Fruit fly (Drosophila melanogaster) whole organism, embryonic: ENCODE measurements around the gene CG42268.
A peak's percentile ranks its signal among the peaks of the same experiment; 100 is the strongest.

ENCODE experiments used
- Atf3 ChIP-seq: fragments of 200-800 bp; sonication (Bioruptor generic); optimal IDR thresholded peaks from 3 replicates; lab custom pipeline; 2016; ENCODE audit warnings: missing biosample characterization, missing genetic modification characterization
- Bgb ChIP-seq: fragments of 200-800 bp; sonication (Bioruptor generic); IDR thresholded peaks from 2 replicates; pipeline ENCODE4 v1.3.6; 2022; ENCODE audit warnings: missing biosample characterization, missing genetic modification characterization; ENCODE audit not compliant: partially characterized antibody
- CG10267 ChIP-seq: fragments of 200-800 bp; sonication (Bioruptor generic); optimal IDR thresholded peaks from 2 replicates; lab custom pipeline; 2018; ENCODE audit warnings: missing biosample characterization, mild to moderate bottlenecking, missing genetic modification characterization, moderate library complexity
- CG10543 ChIP-seq: fragments of 200-800 bp; sonication (Bioruptor generic); optimal IDR thresholded peaks from 3 replicates; lab custom pipeline; 2017; ENCODE audit warnings: missing biosample characterization, mild to moderate bottlenecking, missing genetic modification characterization, moderate library complexity
- CG11695 ChIP-seq: fragments of 200-800 bp; sonication (Bioruptor generic); IDR thresholded peaks from 3 replicates; pipeline ENCODE4 v1.3.6; 2022; ENCODE audit warnings: missing biosample characterization, missing genetic modification characterization
- CG12155 ChIP-seq: fragments of 200-800 bp; sonication (Bioruptor generic); optimal IDR thresholded peaks from 3 replicates; lab custom pipeline; 2016; ENCODE audit warnings: missing biosample characterization, missing genetic modification characterization
- CG13894 ChIP-seq: fragments of 200-800 bp; sonication (Bioruptor generic); optimal IDR thresholded peaks from 3 replicates; lab custom pipeline; 2018; ENCODE audit warnings: missing biosample characterization, mild to moderate bottlenecking, missing genetic modification characterization, moderate library complexity
- CG14965 ChIP-seq: fragments of 200-800 bp; sonication (Bioruptor generic); optimal IDR thresholded peaks from 2 replicates; lab custom pipeline; 2016; ENCODE audit warnings: missing biosample characterization, missing genetic modification characterization, borderline replicate concordance
- CG15601 ChIP-seq: fragments of 200-800 bp; sonication (Bioruptor generic); optimal IDR thresholded peaks from 3 replicates; lab custom pipeline; 2019; ENCODE audit warnings: missing biosample characterization, mild to moderate bottlenecking, missing genetic modification characterization, moderate library complexity
- CG16863 ChIP-seq: fragments of 200-800 bp; sonication (Bioruptor generic); optimal IDR thresholded peaks from 3 replicates; lab custom pipeline; 2016; ENCODE audit warnings: missing biosample characterization, missing genetic modification characterization
- CG17361 ChIP-seq: fragments of 200-800 bp; sonication (Bioruptor generic); IDR thresholded peaks from 3 replicates; pipeline ENCODE4 v1.3.6; 2022; ENCODE audit warnings: missing biosample characterization, missing genetic modification characterization
- CG17912 ChIP-seq: fragments of 200-800 bp; sonication (Bioruptor generic); optimal IDR thresholded peaks from 2 replicates; lab custom pipeline; 2018; ENCODE audit warnings: missing biosample characterization, mild to moderate bottlenecking, missing genetic modification characterization
- CG2120 ChIP-seq: fragments of 200-800 bp; sonication (Bioruptor generic); optimal IDR thresholded peaks from 3 replicates; lab custom pipeline; 2016; ENCODE audit warnings: missing biosample characterization, missing genetic modification characterization
- CG30403 ChIP-seq: fragments of 200-800 bp; sonication (Bioruptor generic); optimal IDR thresholded peaks from 3 replicates; lab custom pipeline; 2016; ENCODE audit warnings: missing biosample characterization, missing genetic modification characterization
- CG34422 ChIP-seq: fragments of 200-800 bp; sonication (Bioruptor generic); IDR thresholded peaks from 3 replicates; pipeline ENCODE4 v1.3.6; 2022; ENCODE audit warnings: missing biosample characterization, missing genetic modification characterization
- CG6683 ChIP-seq: fragments of 200-800 bp; sonication (Bioruptor generic); optimal IDR thresholded peaks from 2 replicates; lab custom pipeline; 2017; ENCODE audit warnings: missing biosample characterization, mild to moderate bottlenecking, missing genetic modification characterization, missing genetic modification reagents
- CG7357 ChIP-seq: fragments of 200-800 bp; sonication (Bioruptor generic); IDR thresholded peaks from 3 replicates; pipeline ENCODE4 v1.3.6; 2022; ENCODE audit warnings: missing biosample characterization, missing genetic modification characterization
- CG7745 ChIP-seq: fragments of 200-800 bp; sonication (Bioruptor generic); optimal IDR thresholded peaks from 2 replicates; lab custom pipeline; 2018; ENCODE audit warnings: missing biosample characterization, mild to moderate bottlenecking, missing genetic modification characterization, moderate library complexity
- CG7987 ChIP-seq: fragments of 200-800 bp; sonication (Bioruptor generic); optimal IDR thresholded peaks from 2 replicates; lab custom pipeline; 2018; ENCODE audit warnings: missing biosample characterization, mild to moderate bottlenecking, missing genetic modification characterization, moderate library complexity
- CG8290 ChIP-seq, 3 experiments: fragments of 200-800 bp; sonication (Bioruptor generic); optimal IDR thresholded peaks; 2 replicates each; lab custom pipeline; 2016 to 2019; ENCODE audit warnings: missing biosample characterization in 3 of 3, missing genetic modification characterization in 3 of 3, mild to moderate bottlenecking in 2 of 3, moderate library complexity in 1 of 3
- CG8359 ChIP-seq: fragments of 200-800 bp; sonication (Bioruptor generic); optimal IDR thresholded peaks from 2 replicates; lab custom pipeline; 2017; ENCODE audit warnings: missing biosample characterization, mild to moderate bottlenecking, missing genetic modification characterization, borderline replicate concordance
- CG8924 ChIP-seq: fragments of 200-800 bp; optimal IDR thresholded peaks from 3 replicates; lab custom pipeline; 2019; ENCODE audit warnings: missing biosample characterization, mild to moderate bottlenecking, missing genetic modification characterization, moderate library complexity
- Dfd ChIP-seq, 2 experiments: fragments of >200 bp; optimal IDR thresholded peaks; 2 replicates each; lab custom pipeline; 2017; ENCODE audit warnings: missing biosample characterization in 2 of 2, missing genetic modification characterization in 2 of 2
- Dip3 ChIP-seq: fragments of 200-800 bp; sonication (Bioruptor generic); optimal IDR thresholded peaks from 3 replicates; lab custom pipeline; 2016; ENCODE audit warnings: missing biosample characterization, missing genetic modification characterization
- Dll ChIP-seq: fragments of 200-800 bp; sonication (Bioruptor generic); IDR thresholded peaks from 4 replicates; pipeline ENCODE4 v1.3.6; 2022; ENCODE audit warnings: missing biosample characterization, missing genetic modification characterization; ENCODE audit not compliant: partially characterized antibody
- Ets97D ChIP-seq: fragments of 200-800 bp; sonication (Bioruptor generic); optimal IDR thresholded peaks from 3 replicates; lab custom pipeline; 2016; ENCODE audit warnings: missing biosample characterization, missing genetic modification characterization
- Gug ChIP-seq: fragments of 200-800 bp; sonication (Bioruptor generic); IDR thresholded peaks from 4 replicates; pipeline ENCODE4 v1.3.6; 2022; ENCODE audit warnings: missing biosample characterization, missing genetic modification characterization
- MBD-R2 ChIP-seq: fragments of 200-800 bp; sonication (Bioruptor generic); IDR thresholded peaks from 2 replicates; pipeline ENCODE4 v1.3.6; 2022; ENCODE audit warnings: missing biosample characterization, missing genetic modification characterization
- Mrtf ChIP-seq: fragments of 200-800 bp; sonication (Bioruptor generic); IDR thresholded peaks from 3 replicates; pipeline ENCODE4 v1.3.6; 2022; ENCODE audit warnings: missing biosample characterization, missing genetic modification characterization
- NC2β ChIP-seq: fragments of 200-800 bp; sonication (Bioruptor generic); optimal IDR thresholded peaks from 2 replicates; lab custom pipeline; 2016; ENCODE audit warnings: missing biosample characterization, missing genetic modification characterization
- Oli ChIP-seq: fragments of 200-800 bp; sonication (Bioruptor generic); optimal IDR thresholded peaks from 2 replicates; lab custom pipeline; 2018; ENCODE audit warnings: missing biosample characterization, mild to moderate bottlenecking, missing genetic modification characterization, moderate library complexity
- ara ChIP-seq: fragments of 200-800 bp; sonication (Bioruptor generic); IDR thresholded peaks from 2 replicates; pipeline ENCODE4 v1.3.6; 2022; ENCODE audit warnings: missing biosample characterization, missing genetic modification characterization
- bcd ChIP-seq: fragments of 200-800 bp; sonication (Bioruptor generic); optimal IDR thresholded peaks from 2 replicates; lab custom pipeline; 2017; ENCODE audit warnings: missing biosample characterization, mild to moderate bottlenecking, missing genetic modification characterization
- bsh ChIP-seq, 2 experiments: fragments of 200-800 bp; sonication (Bioruptor generic); optimal IDR thresholded peaks; 2 replicates each; lab custom pipeline; 2017 to 2018; ENCODE audit warnings: mild to moderate bottlenecking in 2 of 2, missing biosample characterization in 2 of 2, missing genetic modification characterization in 2 of 2, moderate library complexity in 1 of 2
- cato ChIP-seq: fragments of 200-800 bp; sonication (Bioruptor generic); optimal IDR thresholded peaks from 2 replicates; lab custom pipeline; 2016; ENCODE audit warnings: missing biosample characterization, missing genetic modification characterization, borderline replicate concordance
- da ChIP-seq: fragments of 200-800 bp; sonication (Bioruptor generic); optimal IDR thresholded peaks from 2 replicates; lab custom pipeline; 2016; ENCODE audit warnings: missing biosample characterization, missing genetic modification characterization
- dan ChIP-seq: fragments of 200-800 bp; sonication (Bioruptor generic); IDR thresholded peaks from 2 replicates; pipeline ENCODE4 v1.3.6; 2022; ENCODE audit warnings: missing biosample characterization, missing genetic modification characterization
- ewg ChIP-seq: fragments of 200-800 bp; sonication (Bioruptor generic); optimal IDR thresholded peaks from 3 replicates; lab custom pipeline; 2017; ENCODE audit warnings: mild to moderate bottlenecking, missing biosample characterization, missing genetic modification reagents, missing genetic modification characterization
- eyg ChIP-seq: fragments of 200-800 bp; sonication (Bioruptor generic); optimal IDR thresholded peaks from 3 replicates; lab custom pipeline; 2016; ENCODE audit warnings: missing biosample characterization, missing genetic modification characterization
- gfzf ChIP-seq: fragments of 200-800 bp; sonication (Bioruptor generic); optimal IDR thresholded peaks from 2 replicates; lab custom pipeline; 2016; ENCODE audit warnings: missing biosample characterization, mild to moderate bottlenecking, missing genetic modification characterization, moderate library complexity
- jing ChIP-seq: fragments of 200-800 bp; sonication (Bioruptor generic); optimal IDR thresholded peaks from 2 replicates; lab custom pipeline; 2018; ENCODE audit warnings: missing biosample characterization, mild to moderate bottlenecking, missing genetic modification characterization
- knrl ChIP-seq: fragments of 200-800 bp; sonication (Bioruptor generic); IDR thresholded peaks from 3 replicates; pipeline ENCODE4 v1.3.6; 2022; ENCODE audit warnings: missing biosample characterization, missing genetic modification characterization; ENCODE audit not compliant: partially characterized antibody
- lilli ChIP-seq: fragments of 200-800 bp; sonication (Bioruptor generic); optimal IDR thresholded peaks from 3 replicates; lab custom pipeline; 2016; ENCODE audit warnings: missing biosample characterization, missing genetic modification characterization
- nerfin-2 ChIP-seq: fragments of 200-800 bp; sonication (Bioruptor generic); IDR thresholded peaks from 2 replicates; pipeline ENCODE4 v1.3.6; 2022; ENCODE audit warnings: missing biosample characterization, missing genetic modification characterization; ENCODE audit not compliant: partially characterized antibody
- nmo ChIP-seq: fragments of 200-800 bp; sonication (Bioruptor generic); optimal IDR thresholded peaks from 2 replicates; lab custom pipeline; 2018; ENCODE audit warnings: missing biosample characterization, mild to moderate bottlenecking, missing genetic modification characterization, moderate library complexity
- pfk ChIP-seq: fragments of 200-800 bp; sonication (Bioruptor generic); optimal IDR thresholded peaks from 2 replicates; lab custom pipeline; 2018; ENCODE audit warnings: missing biosample characterization, mild to moderate bottlenecking, missing genetic modification characterization, moderate library complexity
- phol ChIP-seq: fragments of 200-800 bp; sonication (Bioruptor generic); optimal IDR thresholded peaks from 3 replicates; lab custom pipeline; 2018; ENCODE audit warnings: missing biosample characterization, mild to moderate bottlenecking, missing genetic modification characterization, moderate library complexity
- stwl ChIP-seq: fragments of 200-800 bp; sonication (Bioruptor generic); optimal IDR thresholded peaks from 3 replicates; lab custom pipeline; 2018; ENCODE audit warnings: missing biosample characterization, mild to moderate bottlenecking, missing genetic modification characterization, moderate library complexity

CG42268 gene

DNA sequence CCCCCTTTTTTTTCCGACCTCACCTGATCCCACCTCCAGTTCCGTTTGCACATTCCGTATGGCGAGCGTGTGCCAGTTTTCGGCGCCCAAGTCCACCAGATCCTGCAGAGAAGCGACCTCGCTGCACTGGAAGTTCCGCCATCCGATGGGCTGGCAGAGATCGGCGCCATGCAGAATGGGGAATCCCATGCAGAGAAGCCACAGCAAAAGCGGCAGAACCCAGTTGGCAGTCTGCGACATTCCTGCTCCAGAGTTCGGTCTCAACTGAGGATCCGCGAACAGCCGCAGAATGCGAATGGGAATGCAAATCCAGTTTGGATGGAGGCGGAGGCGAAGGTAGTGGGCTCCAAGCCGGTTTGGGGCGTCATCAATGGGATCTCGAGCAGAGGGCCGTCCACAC is 26.6 kb downstream of the CG42268 start, which contains the start of gene CG6749 (continued):
- no peak for TF ChIP-seq CG7745 (tag; lab: Kevin White, UChicago)
- no peak for TF ChIP-seq CG14965 (GFP tag; lab: Kevin White, UChicago)
- no peak for TF ChIP-seq Dfd (GFP tag; optimal IDR thresholded peaks at IDR 0.05; lab: Kevin White, UChicago)
- TF ChIP-seq jing (GFP tag; lab: Kevin White, UChicago): no peak
- no peak for TF ChIP-seq cato
- no peak for TF ChIP-seq CG11695 (GFP tag; lab: Robert Waterston, UW)
- TF ChIP-seq CG6683 (GFP tag; lab: Kevin White, UChicago): no peak
- TF ChIP-seq Atf3: no peak
- no peak for TF ChIP-seq dan
- TF ChIP-seq Dip3 (GFP tag; lab: Kevin White, UChicago): no peak
- TF ChIP-seq CG8924 (tag; lab: Kevin White, UChicago): no peak
- no peak for TF ChIP-seq stwl (tag; lab: Kevin White, UChicago)
- TF ChIP-seq CG34422 (GFP tag; lab: Robert Waterston, UW): no peak
- TF ChIP-seq CG8290 (GFP tag; optimal IDR thresholded peaks at IDR 0.05; lab: Kevin White, UChicago): no peak
- TF ChIP-seq CG8290 (tag; optimal IDR thresholded peaks at IDR 0.05; lab: Kevin White, UChicago): no peak
- no peak for TF ChIP-seq Dll (GFP tag; lab: Robert Waterston, UW)
- no peak for TF ChIP-seq ara (GFP tag; lab: Robert Waterston, UW)
- TF ChIP-seq pfk: no peak
- no peak for TF ChIP-seq nerfin-2 (GFP tag; lab: Robert Waterston, UW)
- TF ChIP-seq Mrtf: no peak
- TF ChIP-seq Ets97D (GFP tag; lab: Kevin White, UChicago): no peak
- no peak for TF ChIP-seq CG30403
- TF ChIP-seq da: no peak
- TF ChIP-seq CG7357 (GFP tag; lab: Robert Waterston, UW): no peak
- 0 out of 2 replicates have a peak, but pooled peaks have one; percentile 17 for TF ChIP-seq Bgb (GFP tag; lab: Robert Waterston, UW)
- no peak for TF ChIP-seq eyg (GFP tag; lab: Kevin White, UChicago)
- TF ChIP-seq CG10543 (GFP tag; lab: Kevin White, UChicago): no peak
- TF ChIP-seq, all 482 proteins: peak for 10

DNA sequence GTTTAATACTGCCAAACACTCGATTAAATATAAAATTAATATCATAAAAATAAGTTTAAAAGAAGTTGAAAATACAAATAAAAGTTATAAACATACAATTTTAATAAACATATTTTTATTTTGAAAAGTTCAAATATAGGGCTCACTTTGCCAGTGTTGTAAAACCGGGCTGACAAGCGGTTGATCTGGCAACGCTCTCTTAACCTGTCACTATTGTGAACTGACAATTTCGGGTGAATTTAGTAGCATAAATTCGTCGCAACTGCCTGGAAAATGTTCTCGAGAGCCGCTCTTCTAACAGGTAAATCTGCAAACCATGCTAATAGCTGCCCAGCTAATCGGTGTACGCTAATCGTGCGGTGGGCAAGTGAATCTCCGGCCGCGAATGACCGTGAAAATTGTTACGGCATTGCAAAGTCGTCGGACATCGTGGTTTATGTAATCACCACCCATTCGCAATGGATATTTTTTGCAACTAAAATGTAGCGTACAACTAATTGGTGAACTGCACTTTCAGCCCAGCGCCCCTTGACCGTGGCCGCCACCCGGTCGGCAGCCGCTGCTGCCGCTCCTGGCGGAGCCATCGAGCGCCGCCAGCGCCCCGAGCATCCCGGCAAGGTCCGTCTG is 30.3 kb downstream of the CG42268 start, which contains the start of gene ATPsynB:
Gene ATPsynB, plus strand, starts transcription at position 205 of the 627 bp plus-strand sequence.
- peak; percentile 42 for TF ChIP-seq CG7987 (GFP tag; lab: Kevin White, UChicago)
- peak; percentile 17 for TF ChIP-seq NC2β (GFP tag; lab: Kevin White, UChicago)
- peak; percentile 21 for TF ChIP-seq ewg (GFP tag; lab: Kevin White, UChicago)
- TF ChIP-seq CG10267 (tag; lab: Kevin White, UChicago): peak; percentile 98
- TF ChIP-seq CG17361 (GFP tag; lab: Robert Waterston, UW): peak; percentile 31; the same call in 1 of the 3 replicates
- peak; percentile 88 for TF ChIP-seq MBD-R2 (GFP tag; lab: Robert Waterston, UW)
- TF ChIP-seq nerfin-2 (GFP tag; lab: Robert Waterston, UW): no peak
- TF ChIP-seq CG12155 (GFP tag; lab: Kevin White, UChicago): peak; percentile 39
- no peak for TF ChIP-seq lilli (GFP tag; lab: Kevin White, UChicago)
- no peak for TF ChIP-seq CG13894
- TF ChIP-seq nmo (GFP tag; lab: Kevin White, UChicago): peak; percentile 50
- no peak for TF ChIP-seq Oli (tag; lab: Kevin White, UChicago)
- peak; percentile 93 for TF ChIP-seq stwl (tag; lab: Kevin White, UChicago)
- TF ChIP-seq bsh (GFP tag; optimal IDR thresholded peaks at IDR 0.05; lab: Kevin White, UChicago): no peak
- TF ChIP-seq bcd (GFP tag; lab: Kevin White, UChicago): no peak
- peak; percentile 18 for TF ChIP-seq gfzf (GFP tag; lab: Kevin White, UChicago)
- peak; percentile 51 for TF ChIP-seq phol
- no peak for TF ChIP-seq CG15601 (tag; lab: Kevin White, UChicago)
- TF ChIP-seq CG16863 (GFP tag; lab: Kevin White, UChicago): no peak
- TF ChIP-seq CG2120 (GFP tag; lab: Kevin White, UChicago): peak; percentile 47
- peak; percentile 32; the same call in 1 of the 3 replicates for TF ChIP-seq knrl (GFP tag; lab: Robert Waterston, UW)
- TF ChIP-seq Gug (GFP tag; lab: Robert Waterston, UW): no peak; the same call in 3 of the 4 replicates
- TF ChIP-seq CG17912 (GFP tag; lab: Kevin White, UChicago): peak; percentile 53
- TF ChIP-seq CG8359 (GFP tag; lab: Kevin White, UChicago): no peak
